Worm (Caenorhabditis elegans): ENCODE measurements around the gene mrps-31.

Gene mrps-31

DNA sequence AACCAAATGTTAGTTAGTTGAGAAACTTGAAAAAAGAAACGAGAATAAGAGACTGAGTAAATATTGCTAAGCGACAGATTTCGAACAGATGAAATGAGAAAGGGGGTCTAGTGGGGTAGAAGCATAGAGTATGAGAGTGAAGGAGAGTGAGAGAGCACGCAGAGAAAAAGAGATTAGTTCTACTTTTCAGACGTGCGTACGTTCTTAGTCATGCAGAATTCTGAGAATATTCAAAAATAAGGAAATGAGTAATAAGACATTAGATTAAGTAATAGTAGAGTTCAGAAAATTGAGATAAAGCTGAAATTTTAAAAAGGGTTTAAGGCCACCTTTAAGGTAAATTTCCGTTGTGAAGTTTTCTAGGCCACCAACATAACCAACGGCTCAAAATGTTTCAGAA, 40.8 kb upstream of the mrps-31 start:
- TF ChIP-seq isw-1 (GFP tag; IDR thresholded peaks at IDR 0.05) (no peak), nhr-71 (tag; optimal IDR thresholded peaks at IDR 0.05) (peak; percentile 59), C04F5.9 (tag; optimal IDR thresholded peaks at IDR 0.05) (no peak), ceh-88 (GFP tag; IDR thresholded peaks at IDR 0.05) (no peak), nhr-85 (tag) (no peak), skn-1 (tag; optimal IDR thresholded peaks at IDR 0.05) (no peak), ets-5 (GFP tag; IDR thresholded peaks at IDR 0.05) (no peak), dpl-1 (GFP tag; optimal IDR thresholded peaks at IDR 0.05) (no peak), mef-2 (tag; optimal IDR thresholded peaks at IDR 0.05) (no peak), sox-4 (tag; optimal IDR thresholded peaks at IDR 0.05) (no peak), aly-2 (tag; optimal IDR thresholded peaks at IDR 0.05) (no peak), lsy-2 (tag; optimal IDR thresholded peaks at IDR 0.05) (peak; percentile 13 to 18), C34B4.2 (tag; optimal IDR thresholded peaks at IDR 0.05) (no peak), grh-1 (GFP tag; IDR thresholded peaks at IDR 0.05) (no peak), irx-1 (tag; optimal IDR thresholded peaks at IDR 0.05) (no peak), xbp-1 (tag; optimal IDR thresholded peaks at IDR 0.05) (no peak), alr-1 (tag; optimal IDR thresholded peaks at IDR 0.05; ENCODE audit: borderline replicate concordance) (no peak), F16B12.6 (tag; optimal IDR thresholded peaks at IDR 0.05) (no peak), egl-27 (tag; optimal IDR thresholded peaks at IDR 0.05) (no peak), lin-39 (tag; optimal IDR thresholded peaks at IDR 0.05) (no peak), zip-4 (GFP tag; optimal IDR thresholded peaks at IDR 0.05) (no peak), pag-3 (tag; optimal IDR thresholded peaks at IDR 0.05; ENCODE audit: borderline replicate concordance, insufficient read depth) (no peak), ceh-8 (GFP tag; optimal IDR thresholded peaks at IDR 0.05) (no peak), lin-35 (GFP tag; optimal IDR thresholded peaks at IDR 0.05) (no peak), unc-98 (GFP tag; IDR thresholded peaks at IDR 0.05) (no peak), unc-62 (GFP tag; optimal IDR thresholded peaks at IDR 0.05) (no peak), nhr-47 (tag; optimal IDR thresholded peaks at IDR 0.05) (peak; percentile 71), lin-14 (GFP tag; optimal IDR thresholded peaks at IDR 0.05) (peak; percentile 47), lir-3 (tag; optimal IDR thresholded peaks at IDR 0.05; ENCODE audit: poor library complexity) (no peak), unc-30 (tag; optimal IDR thresholded peaks at IDR 0.05) (no peak), unc-130 (tag; optimal IDR thresholded peaks at IDR 0.05) (no peak), pax-3 (tag; optimal IDR thresholded peaks at IDR 0.05) (no peak), tbx-2 (tag; optimal IDR thresholded peaks at IDR 0.05) (no peak), mdl-1 (tag; optimal IDR thresholded peaks at IDR 0.05) (no peak), nhr-76 (tag; optimal IDR thresholded peaks at IDR 0.05) (no peak), ceh-82 (tag; optimal IDR thresholded peaks at IDR 0.05) (peak in 1 of 3 experiments; percentile 9), lin-13 (GFP tag; optimal IDR thresholded peaks at IDR 0.05) (no peak), ceh-63 (GFP tag; optimal IDR thresholded peaks at IDR 0.05) (no peak), swsn-7 (tag; optimal IDR thresholded peaks at IDR 0.05) (peak; percentile 34), nhr-11 (tag; optimal IDR thresholded peaks at IDR 0.05) (no peak), snu-23 (GFP tag; optimal IDR thresholded peaks at IDR 0.05) (no peak), fkh-8 (tag; optimal IDR thresholded peaks at IDR 0.05) (peak; percentile 82), elt-3 (tag; optimal IDR thresholded peaks at IDR 0.05) (no peak), nhr-84 (tag; optimal IDR thresholded peaks at IDR 0.05) (no peak), nhr-77 (tag; optimal IDR thresholded peaks at IDR 0.05) (peak; percentile 3), fkh-10 (GFP tag; optimal IDR thresholded peaks at IDR 0.05) (no peak), elt-2 (tag; optimal IDR thresholded peaks at IDR 0.05) (no peak), nhr-237 (tag; optimal IDR thresholded peaks at IDR 0.05) (no peak), nhr-12 (tag; optimal IDR thresholded peaks at IDR 0.05) (no peak), hlh-17 (GFP tag; optimal IDR thresholded peaks at IDR 0.05; ENCODE audit: borderline replicate concordance) (no peak), aha-1 (tag; optimal IDR thresholded peaks at IDR 0.05) (no peak), nhr-20 (tag; optimal IDR thresholded peaks at IDR 0.05) (no peak), rnt-1 (tag; optimal IDR thresholded peaks at IDR 0.05) (no peak)
